Worm (Caenorhabditis elegans): ENCODE data around the gene F35B3.4.

DNA sequence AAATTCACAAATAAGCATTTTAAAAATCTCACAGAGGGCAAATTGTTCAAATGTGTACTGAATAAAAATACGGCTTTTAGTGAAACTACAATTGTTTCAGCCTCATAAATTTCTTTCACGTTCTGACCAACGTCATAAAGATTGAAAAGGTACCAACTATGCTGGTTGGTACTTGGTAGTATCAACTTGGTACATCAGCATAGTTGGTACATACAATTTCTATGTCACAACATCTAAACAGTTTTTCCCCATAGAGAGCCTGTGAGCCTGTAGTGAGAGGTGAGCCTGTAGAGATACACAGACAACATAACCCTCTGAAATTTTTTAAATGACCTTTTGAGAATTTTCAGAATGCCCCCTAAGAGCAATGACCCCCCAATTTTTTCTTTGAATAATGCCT, 1.7 kb downstream of the F35B3.4 start:
- TF ChIP-seq nhr-12 (tag; optimal IDR thresholded peaks at IDR 0.05) (no peak), lin-39 (tag; optimal IDR thresholded peaks at IDR 0.05) (no peak), pag-3 (tag; optimal IDR thresholded peaks at IDR 0.05; ENCODE audit: borderline replicate concordance, insufficient read depth) (no peak)
